Fruit fly (Drosophila melanogaster): ENCODE results near the gene senju.

- TF ChIP-seq pad (GFP tag; optimal IDR thresholded peaks at IDR 0.05): no peak
- no peak for TF ChIP-seq Hr96 (GFP tag; optimal IDR thresholded peaks at IDR 0.05)
- TF ChIP-seq bab1 (GFP tag; optimal IDR thresholded peaks at IDR 0.05): no peak
- TF ChIP-seq tj (GFP tag; optimal IDR thresholded peaks at IDR 0.05): peak; percentile 91
- no peak for TF ChIP-seq kay (GFP tag; ENCODE audit: borderline replicate concordance)
- TF ChIP-seq Crg-1 (GFP tag; optimal IDR thresholded peaks at IDR 0.05): no peak
- no peak for TF ChIP-seq CG7101 (tag; optimal IDR thresholded peaks at IDR 0.05)
- no peak for TF ChIP-seq ovo (GFP tag; optimal IDR thresholded peaks at IDR 0.05)
- no peak for TF ChIP-seq cnc (optimal IDR thresholded peaks at IDR 0.05)
- no peak for TF ChIP-seq CG11617 (GFP tag; optimal IDR thresholded peaks at IDR 0.05)
- TF ChIP-seq Clk (GFP tag; optimal IDR thresholded peaks at IDR 0.05): no peak
Observed at dm6 chr2L:5020479-5020878, 32.2 kb upstream of the senju start.
